Worm (Caenorhabditis elegans) whole organism, L4 larva: ENCODE measurements around the gene F38B7.2.

Experiments
- D1046.2 ChIP-seq: fragments of 200-800 bp; sonication (Bioruptor generic); IDR thresholded peaks from 2 replicates; pipeline ENCODE4 v1.3.6; 2022; ENCODE audit warnings: missing genetic modification characterization, missing compliant biosample characterization
- F26F4.8 ChIP-seq: fragments of 200-800 bp; sonication (Bioruptor generic); conservative IDR thresholded peaks from 2 replicates; pipeline ENCODE4 v1.3.6; 2022; ENCODE audit warnings: missing genetic modification characterization, missing compliant biosample characterization
- Y105C5A.15 ChIP-seq: fragments of 200-800 bp; sonication (Bioruptor generic); IDR thresholded peaks from 2 replicates; pipeline ENCODE4 v1.3.6; 2022; ENCODE audit warnings: missing genetic modification characterization, missing compliant biosample characterization
- Y48G9A.11 ChIP-seq: fragments of 200-800 bp; sonication (Bioruptor generic); IDR thresholded peaks from 2 replicates; pipeline ENCODE4 v1.3.6; 2022; ENCODE audit warnings: missing genetic modification reagents, missing genetic modification characterization, missing compliant biosample characterization
- Y75B8A.6 ChIP-seq: fragments of 200-800 bp; sonication (Bioruptor generic); IDR thresholded peaks from 2 replicates; pipeline ENCODE4 v1.3.6; 2022; ENCODE audit warnings: missing genetic modification reagents, missing genetic modification characterization, missing compliant biosample characterization
- ZK337.2 ChIP-seq: fragments of 200-800 bp; sonication (Bioruptor generic); IDR thresholded peaks from 2 replicates; pipeline ENCODE4 v1.3.6; 2022; ENCODE audit warnings: missing genetic modification reagents, missing genetic modification characterization, missing compliant biosample characterization
- ama-1 ChIP-seq: fragments of 150-350 bp; optimal IDR thresholded peaks from 2 replicates; lab custom pipeline; 2014; ENCODE audit warnings: inconsistent platforms, mixed read lengths
- arid-1 ChIP-seq: fragments of 200-800 bp; sonication (Bioruptor generic); conservative IDR thresholded peaks from 2 replicates; pipeline ENCODE4 v1.3.6; 2022; ENCODE audit warnings: missing genetic modification reagents, missing genetic modification characterization, missing compliant biosample characterization
- ceh-44 ChIP-seq: fragments of 200-800 bp; sonication (Bioruptor generic); IDR thresholded peaks from 2 replicates; pipeline ENCODE4 v1.3.6; 2022; ENCODE audit warnings: missing genetic modification reagents, missing genetic modification characterization, missing compliant biosample characterization
- cey-2 ChIP-seq: sonication (generic microtip); optimal IDR thresholded peaks from 3 replicates; lab custom pipeline; 2017; ENCODE audit warnings: missing genetic modification characterization, mild to moderate bottlenecking, missing compliant biosample characterization, antibody characterized with exemption, borderline replicate concordance; ENCODE audit not compliant: insufficient read depth
- daf-16 ChIP-seq, 3 experiments: sonication (generic microtip); optimal IDR thresholded peaks; 2 replicates each; lab custom pipeline; 2016 to 2017; ENCODE audit warnings: missing genetic modification characterization in 3 of 3, missing genetic modification reagents in 3 of 3, mild to moderate bottlenecking in 2 of 3, missing compliant biosample characterization in 2 of 3, missing biosample characterization in 1 of 3, moderate library complexity in 1 of 3
- daf-19 ChIP-seq: fragments of 200-800 bp; sonication (Bioruptor generic); conservative IDR thresholded peaks from 2 replicates; pipeline ENCODE4 v1.3.6; 2022; ENCODE audit warnings: missing genetic modification characterization, missing compliant biosample characterization
- dmd-6 ChIP-seq: fragments of 200-800 bp; sonication (Bioruptor generic); IDR thresholded peaks from 2 replicates; pipeline ENCODE4 v1.3.6; 2022; ENCODE audit warnings: missing genetic modification reagents, missing genetic modification characterization, missing compliant biosample characterization
- dve-1 ChIP-seq: sonication (generic microtip); optimal IDR thresholded peaks from 2 replicates; lab custom pipeline; 2017; ENCODE audit warnings: antibody characterized with exemption, mild to moderate bottlenecking, missing genetic modification characterization, missing compliant biosample characterization; ENCODE audit not compliant: insufficient read depth
- egl-43 ChIP-seq: fragments of 200-800 bp; sonication (Bioruptor generic); IDR thresholded peaks from 2 replicates; pipeline ENCODE4 v1.3.6; 2022; ENCODE audit warnings: missing genetic modification reagents, missing genetic modification characterization, missing compliant biosample characterization
- fkh-10 ChIP-seq: fragments of 150-350 bp; optimal IDR thresholded peaks from 2 replicates; lab custom pipeline; 2014; ENCODE audit warnings: missing biosample characterization, missing genetic modification reagents, missing genetic modification characterization
- hlh-11 ChIP-seq: fragments of 200-800 bp; sonication (Bioruptor generic); optimal IDR thresholded peaks from 2 replicates; lab custom pipeline; 2018; ENCODE audit warnings: mild to moderate bottlenecking, missing genetic modification characterization, missing compliant biosample characterization
- hlh-30 ChIP-seq: sonication (generic microtip); optimal IDR thresholded peaks from 2 replicates; lab custom pipeline; 2017; ENCODE audit warnings: antibody characterized with exemption, mild to moderate bottlenecking, missing genetic modification characterization, missing compliant biosample characterization; ENCODE audit not compliant: insufficient read depth
- hmg-1.1 ChIP-seq: fragments of 200-800 bp; sonication (Bioruptor generic); IDR thresholded peaks from 2 replicates; pipeline ENCODE4 v1.3.6; 2022; ENCODE audit warnings: missing genetic modification reagents, missing genetic modification characterization, missing compliant biosample characterization
- lim-7 ChIP-seq: fragments of 200-800 bp; sonication (Bioruptor generic); IDR thresholded peaks from 2 replicates; pipeline ENCODE4 v1.3.6; 2022; ENCODE audit warnings: missing genetic modification characterization, missing compliant biosample characterization
- lin-1 ChIP-seq: fragments of 200-800 bp; sonication (Bioruptor generic); IDR thresholded peaks from 2 replicates; pipeline ENCODE4 v1.3.6; 2022; ENCODE audit warnings: missing genetic modification reagents, missing genetic modification characterization, missing compliant biosample characterization
- lin-15B ChIP-seq: fragments of 150-350 bp; sonication (generic microtip); optimal IDR thresholded peaks from 3 replicates; lab custom pipeline; 2014; ENCODE audit warnings: missing biosample characterization, missing genetic modification characterization
- lin-38 ChIP-seq: fragments of 200-800 bp; sonication (Bioruptor generic); IDR thresholded peaks from 2 replicates; pipeline ENCODE4 v1.3.6; 2022; ENCODE audit warnings: missing genetic modification reagents, missing genetic modification characterization, missing compliant biosample characterization
- lsy-2 ChIP-seq, 2 experiments: fragments of 150-350 bp in 1 of 2; sonication (generic microtip) in 1 of 2; optimal IDR thresholded peaks; 2 replicates each; lab custom pipeline; 2014 to 2017; ENCODE audit warnings: missing biosample characterization in 2 of 2, missing genetic modification characterization in 2 of 2
- mdl-1 ChIP-seq, 2 experiments: fragments of 150-350 bp in 1 of 2; sonication (generic microtip) in 1 of 2; optimal IDR thresholded peaks; 2 replicates each; lab custom pipeline; 2014 to 2017; ENCODE audit warnings: missing biosample characterization in 2 of 2, missing genetic modification characterization in 2 of 2
- mdt-29 ChIP-seq: fragments of 200-800 bp; sonication (Bioruptor generic); IDR thresholded peaks from 2 replicates; pipeline ENCODE4 v1.3.6; 2022; ENCODE audit warnings: missing genetic modification reagents, missing genetic modification characterization, missing compliant biosample characterization
- mep-1 ChIP-seq: fragments of 150-350 bp; sonication (generic microtip); optimal IDR thresholded peaks from 3 replicates; lab custom pipeline; 2014; ENCODE audit warnings: missing biosample characterization, missing genetic modification characterization
- nhr-237 ChIP-seq: sonication (generic microtip); optimal IDR thresholded peaks from 2 replicates; lab custom pipeline; 2017; ENCODE audit warnings: missing biosample characterization, missing genetic modification characterization
- nhr-28 ChIP-seq: fragments of 150-350 bp; optimal IDR thresholded peaks from 2 replicates; lab custom pipeline; 2014; ENCODE audit warnings: missing biosample characterization, missing genetic modification characterization
- pqm-1 ChIP-seq: sonication (generic microtip); optimal IDR thresholded peaks from 2 replicates; lab custom pipeline; 2017; ENCODE audit warnings: missing biosample characterization, missing genetic modification characterization
- skn-1 ChIP-seq: fragments of 150-350 bp; optimal IDR thresholded peaks from 2 replicates; lab custom pipeline; 2014; ENCODE audit warnings: missing biosample characterization, missing genetic modification characterization
- snpc-1.2 ChIP-seq: fragments of 200-800 bp; sonication (Bioruptor generic); IDR thresholded peaks from 2 replicates; pipeline ENCODE4 v1.3.6; 2022; ENCODE audit warnings: missing genetic modification reagents, missing genetic modification characterization, missing compliant biosample characterization
- tag-97 ChIP-seq: fragments of 200-800 bp; sonication (Bioruptor generic); IDR thresholded peaks from 2 replicates; pipeline ENCODE4 v1.3.6; 2022; ENCODE audit warnings: missing genetic modification characterization, missing compliant biosample characterization
- tra-1 ChIP-seq: fragments of 200-800 bp; sonication (Bioruptor generic); IDR thresholded peaks from 2 replicates; pipeline ENCODE4 v1.3.6; 2022; ENCODE audit warnings: missing genetic modification reagents, missing genetic modification characterization, missing compliant biosample characterization
- unc-62 ChIP-seq, 3 experiments: fragments of 150-350 bp in 1 of 3; sonication (generic microtip); optimal IDR thresholded peaks in 2 of 3; peaks in 1 of 3; 1 replicate in 1 of 3; 2 replicates in 2 of 3; lab custom pipeline; 2014 to 2017; ENCODE audit warnings: missing biosample characterization in 3 of 3, missing genetic modification characterization in 3 of 3, missing genetic modification reagents in 3 of 3, missing genotype in 1 of 3
- vab-7 ChIP-seq: fragments of 200-800 bp; sonication (Bioruptor generic); IDR thresholded peaks from 2 replicates; pipeline ENCODE4 v1.3.6; 2022; ENCODE audit warnings: missing genetic modification reagents, missing genetic modification characterization, missing compliant biosample characterization
- zip-2 ChIP-seq: fragments of 150-350 bp; optimal IDR thresholded peaks from 2 replicates; lab custom pipeline; 2014; ENCODE audit warnings: missing biosample characterization, missing genetic modification characterization
- ztf-11 ChIP-seq: fragments of 150-350 bp; optimal IDR thresholded peaks from 2 replicates; lab custom pipeline; 2014; ENCODE audit warnings: missing biosample characterization, missing genetic modification characterization

Gene F38B7.2

DNA sequence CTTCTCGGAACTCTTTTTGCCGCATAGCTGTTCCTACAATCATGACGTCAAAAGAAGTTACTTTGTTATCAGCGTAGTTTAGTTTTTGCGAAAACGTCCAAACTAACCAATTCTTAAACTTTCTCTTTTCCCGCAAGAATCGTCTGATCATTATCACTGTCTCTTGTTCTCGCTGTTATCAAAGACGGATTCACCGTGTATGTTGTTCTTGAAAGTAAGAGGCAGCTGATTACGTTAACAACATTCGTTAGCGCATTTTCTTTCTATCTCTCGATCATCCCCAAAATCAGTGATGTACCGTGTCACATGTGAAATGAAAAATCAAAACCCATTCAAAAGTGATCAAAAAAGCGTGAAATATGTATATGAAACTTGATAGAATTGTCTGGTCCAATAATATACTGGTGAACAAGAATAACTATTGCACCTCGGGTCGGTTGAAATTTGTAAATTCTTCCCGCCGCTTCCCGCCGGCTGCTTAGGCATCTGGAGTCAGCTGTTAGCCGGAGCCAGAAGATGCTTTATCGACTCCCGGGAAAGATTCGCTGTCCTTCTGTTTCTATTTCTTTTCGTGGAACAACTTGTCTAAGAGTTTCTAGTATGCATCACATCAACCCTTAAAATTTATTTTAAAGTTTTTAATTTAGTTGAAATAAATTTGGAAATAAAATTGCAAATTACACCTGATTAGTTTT lies 9.1 kb upstream of the F38B7.2 start (continued):
- TF ChIP-seq ceh-44 (GFP tag; lab: Robert Waterston, UW), result no peak

DNA sequence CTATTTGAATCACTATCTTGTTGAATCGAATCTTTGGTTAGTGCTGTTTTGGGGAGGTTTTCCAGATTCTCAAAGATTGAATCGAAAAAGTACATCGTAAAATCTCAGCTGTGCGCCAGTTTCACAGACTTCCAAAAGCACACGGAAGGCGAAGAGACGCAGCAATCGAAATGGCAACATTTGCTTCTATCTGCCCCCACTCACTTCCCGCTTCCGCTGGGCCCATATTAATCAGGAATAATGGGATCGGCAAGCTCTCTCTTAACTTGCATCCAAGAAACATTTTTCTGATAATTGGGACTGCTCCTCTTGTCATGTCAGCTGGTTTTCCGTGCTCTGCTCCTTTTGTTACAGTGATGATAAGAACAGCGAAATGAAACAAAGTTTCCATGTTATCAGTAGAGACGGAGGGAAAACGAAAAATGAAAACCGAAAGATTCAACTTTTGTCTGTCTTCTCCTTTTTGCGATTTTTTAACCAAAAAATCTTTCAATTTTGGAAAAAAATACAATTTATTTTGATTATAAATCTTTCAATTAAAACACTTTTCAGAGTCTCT lies 8.2 kb upstream of the F38B7.2 start:
- TF ChIP-seq mep-1 (tag; lab: Kevin White, UChicago) (peak; percentile 12), daf-16 (GFP tag; optimal IDR thresholded peaks at IDR 0.05; lab: Kevin White, UChicago) (no peak), daf-16 (tag; optimal IDR thresholded peaks at IDR 0.05; lab: Kevin White, UChicago) (peak; percentile 42), ama-1 (lab: Kevin White, UChicago) (peak; percentile 35), mdl-1 (tag; optimal IDR thresholded peaks at IDR 0.05; lab: Kevin White, UChicago) (peak in 1 of 2 experiments; percentile 15), lin-1 (GFP tag; lab: Robert Waterston, UW) (0 out of 2 replicates have a peak, but pooled peaks have one; percentile 18), daf-19 (GFP tag; lab: Robert Waterston, UW) (no peak), unc-62 (GFP tag; optimal IDR thresholded peaks at IDR 0.05 in 1 of 2; lab: Kevin White, UChicago) (peak in 1 of 2 experiments; percentile 36), unc-62 (tag; optimal IDR thresholded peaks at IDR 0.05; lab: Kevin White, UChicago) (no peak), ZK337.2 (GFP tag; lab: Robert Waterston, UW) (no peak), fkh-10 (no peak), lin-15B (tag; lab: Kevin White, UChicago) (no peak), pqm-1 (tag; lab: Kevin White, UChicago) (peak; percentile 82), dve-1 (tag; lab: Kevin White, UChicago) (peak; percentile 33), zip-2 (no peak), lsy-2 (tag; optimal IDR thresholded peaks at IDR 0.05; lab: Kevin White, UChicago) (peak in 1 of 2 experiments; percentile 3), snpc-1.2 (GFP tag; lab: Robert Waterston, UW) (no peak), vab-7 (GFP tag; lab: Robert Waterston, UW) (no peak), tag-97 (GFP tag; lab: Robert Waterston, UW) (no peak), nhr-28 (peak; percentile 74), hlh-30 (peak; percentile 27), nhr-237 (no peak), ztf-11 (no peak), egl-43 (peak; percentile 6; the same call in 1 of the 2 replicates), hlh-11 (peak; percentile 85), dmd-6 (GFP tag; lab: Robert Waterston, UW) (peak; percentile 78)

DNA sequence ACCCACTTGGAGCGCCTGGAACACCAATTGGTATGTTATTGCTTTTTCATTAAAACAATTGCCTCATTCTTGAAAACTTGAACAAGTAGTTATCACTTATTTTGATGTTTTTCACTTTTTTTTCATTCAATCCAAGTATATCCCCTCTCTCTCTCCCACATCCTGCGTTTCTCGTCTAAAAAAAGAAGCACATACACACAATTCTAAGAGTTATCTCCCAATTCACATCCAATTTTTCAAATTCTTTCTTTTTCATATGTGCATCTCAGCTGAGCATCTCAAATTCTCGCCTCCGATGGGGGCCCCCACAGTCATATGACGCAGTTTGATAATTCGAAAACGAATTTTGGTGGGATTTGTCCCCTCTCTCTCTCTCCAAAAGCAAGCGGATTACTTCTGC lies 7.1 kb upstream of the F38B7.2 start:
- TF ChIP-seq Y75B8A.6 (0 out of 2 replicates have a peak, but pooled peaks have one; percentile 19), F26F4.8 (GFP tag; lab: Robert Waterston, UW) (0 out of 2 replicates have a peak, but pooled peaks have one; percentile 28), unc-62 (GFP tag; optimal IDR thresholded peaks at IDR 0.05 in 1 of 2; lab: Kevin White, UChicago) (peak in 1 of 2 experiments; percentile 85), unc-62 (tag; optimal IDR thresholded peaks at IDR 0.05; lab: Kevin White, UChicago) (no peak), lin-15B (tag; lab: Kevin White, UChicago) (no peak)

DNA sequence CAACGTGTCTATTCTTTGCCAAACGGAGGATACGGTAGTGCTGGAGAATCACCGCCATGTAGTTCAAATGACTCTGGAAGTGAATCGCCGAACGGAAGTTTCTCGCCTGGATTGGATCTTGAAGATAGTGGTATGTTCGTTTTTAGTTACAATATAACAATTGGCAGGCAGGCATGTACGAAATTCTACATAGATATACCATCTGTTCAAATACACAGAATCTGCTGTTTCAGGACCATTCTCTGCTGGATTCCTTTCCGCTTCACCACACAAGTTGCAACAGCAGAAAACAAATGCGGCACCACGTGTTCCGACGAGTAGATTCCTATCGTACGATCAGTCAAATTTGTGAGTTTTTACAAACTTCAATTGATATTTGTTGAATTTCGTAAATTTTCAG lies 4.3 kb upstream of the F38B7.2 start:
- TF ChIP-seq skn-1 (tag; lab: Kevin White, UChicago), result peak; percentile 15
- TF ChIP-seq cey-2 (tag; lab: Kevin White, UChicago), result no peak
- peak in 1 of 2 experiments; percentile 97 for TF ChIP-seq unc-62 (GFP tag; optimal IDR thresholded peaks at IDR 0.05 in 1 of 2; lab: Kevin White, UChicago)
- TF ChIP-seq unc-62 (tag; optimal IDR thresholded peaks at IDR 0.05; lab: Kevin White, UChicago), result no peak

DNA sequence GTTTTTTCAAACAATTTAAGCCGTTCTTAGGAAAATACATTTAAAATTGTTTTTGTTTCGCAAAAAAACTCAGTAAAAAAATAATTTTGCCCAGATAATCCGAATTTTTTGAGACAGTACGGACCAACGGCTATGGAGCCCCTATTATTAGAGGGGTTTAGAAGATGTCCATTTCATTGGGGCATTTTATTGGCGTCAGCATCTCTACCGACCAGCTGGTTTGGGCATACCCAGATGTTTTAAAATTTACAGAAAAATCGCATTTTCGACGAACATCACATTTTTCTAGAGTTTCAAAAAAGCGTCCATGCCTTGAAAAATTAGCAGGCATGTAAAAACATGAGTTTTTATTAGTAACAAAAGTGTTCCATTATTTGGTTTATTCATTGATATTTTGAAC lies 2.5 kb upstream of the F38B7.2 start:
- 0 out of 2 replicates have a peak, but pooled peaks have one; percentile 5 for TF ChIP-seq mdt-29 (GFP tag; lab: Robert Waterston, UW)
- no peak for TF ChIP-seq skn-1 (tag; lab: Kevin White, UChicago)
- TF ChIP-seq vab-7 (GFP tag; lab: Robert Waterston, UW), result peak; percentile 30; the same call in 1 of the 2 replicates
- no peak for TF ChIP-seq Y105C5A.15
- TF ChIP-seq lim-7 (GFP tag; lab: Robert Waterston, UW), result peak; percentile 67
- peak; percentile 82; the same call in 1 of the 2 replicates for TF ChIP-seq D1046.2 (GFP tag; lab: Robert Waterston, UW)
- TF ChIP-seq Y48G9A.11 (GFP tag; lab: Robert Waterston, UW), result 0 out of 2 replicates have a peak, but pooled peaks have one; percentile 35
- TF ChIP-seq lin-38 (GFP tag; lab: Robert Waterston, UW), result peak; percentile 30; the same call in 1 of the 2 replicates
- TF ChIP-seq hmg-1.1 (GFP tag; lab: Robert Waterston, UW), result 0 out of 2 replicates have a peak, but pooled peaks have one; percentile 33
- 0 out of 2 replicates have a peak, but pooled peaks have one; percentile 39 for TF ChIP-seq arid-1
- peak; percentile 19 for TF ChIP-seq ama-1 (lab: Kevin White, UChicago)
- TF ChIP-seq nhr-28, result no peak
- 0 out of 2 replicates have a peak, but pooled peaks have one; percentile 9 for TF ChIP-seq tra-1 (GFP tag; lab: Robert Waterston, UW)
